Worm (Caenorhabditis elegans): ENCODE results near the gene nid-1.

- TF ChIP-seq nhr-77 (tag; optimal IDR thresholded peaks at IDR 0.05) (no peak), zag-1 (tag; optimal IDR thresholded peaks at IDR 0.05) (no peak), ceh-82 (tag; optimal IDR thresholded peaks at IDR 0.05) (no peak), pqm-1 (tag; optimal IDR thresholded peaks at IDR 0.05) (no peak), ztf-11 (tag; optimal IDR thresholded peaks at IDR 0.05) (no peak), nhr-28 (tag; optimal IDR thresholded peaks at IDR 0.05) (no peak), aly-2 (tag; optimal IDR thresholded peaks at IDR 0.05) (no peak), sea-2 (GFP tag; optimal IDR thresholded peaks at IDR 0.05) (no peak)
Observed at ce11 chrV:12953702-12954101, 43.8 kb downstream of the nid-1 start, which contains the start of gene eif-3.K.
